Fruit fly (Drosophila melanogaster): ENCODE results near the gene msk.
A peak's percentile ranks its signal among the peaks of the same experiment; 100 is the strongest.

msk gene

DNA sequence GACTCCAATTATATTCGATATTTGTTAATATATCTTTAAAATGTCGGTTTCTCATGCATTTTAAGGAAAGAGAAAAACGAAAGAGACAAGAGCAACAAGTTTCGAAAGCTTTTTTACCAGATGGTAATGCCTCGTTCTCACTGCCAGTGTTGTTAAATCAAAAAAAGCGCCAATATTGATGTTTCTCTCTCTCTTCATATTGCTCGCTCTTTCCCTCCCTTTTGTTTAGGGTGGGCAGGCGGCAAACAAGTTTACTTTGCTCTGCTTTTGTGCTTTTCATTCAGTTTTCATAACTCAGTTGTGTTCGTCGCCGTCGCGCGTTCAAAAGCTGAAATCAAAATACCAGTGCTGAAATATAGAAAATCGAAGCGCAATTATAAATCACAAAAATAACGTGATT, 34.2 kb upstream of the msk start (continued):
- TF ChIP-seq Oli (tag; optimal IDR thresholded peaks at IDR 0.05), result no peak
- TF ChIP-seq BEAF-32 (GFP tag; optimal IDR thresholded peaks at IDR 0.05), result no peak
- TF ChIP-seq Dll (GFP tag; IDR thresholded peaks at IDR 0.05; ENCODE audit: partially characterized antibody), result peak; percentile 48; the same call in 1 of the 4 replicates
- TF ChIP-seq Nf-YC (tag; optimal IDR thresholded peaks at IDR 0.05), result peak; percentile 44
- TF ChIP-seq CG18011 (GFP tag; optimal IDR thresholded peaks at IDR 0.05), result no peak
- TF ChIP-seq CG9797 (GFP tag; optimal IDR thresholded peaks at IDR 0.05), result no peak
- peak; percentile 45 for TF ChIP-seq NfI (GFP tag; optimal IDR thresholded peaks at IDR 0.05)
- TF ChIP-seq so (GFP tag; IDR thresholded peaks at IDR 0.05), result no peak; the same call in 2 of the 3 replicates
- peak; percentile 41 for TF ChIP-seq CG12219 (GFP tag; optimal IDR thresholded peaks at IDR 0.05)
- no peak for TF ChIP-seq Mrtf (GFP tag; IDR thresholded peaks at IDR 0.05)
- peak; percentile 36; the same call in 1 of the 2 replicates for TF ChIP-seq seq (GFP tag; IDR thresholded peaks at IDR 0.05)
- TF ChIP-seq CG8924 (tag; optimal IDR thresholded peaks at IDR 0.05), result peak; percentile 6
- peak; percentile 40 for TF ChIP-seq dmrt99B (tag; optimal IDR thresholded peaks at IDR 0.05)
- TF ChIP-seq sr (GFP tag; IDR thresholded peaks at IDR 0.05), result peak; percentile 28; the same call in 1 of the 3 replicates
- TF ChIP-seq stc (GFP tag; IDR thresholded peaks at IDR 0.05), result peak; percentile 47; the same call in 1 of the 2 replicates
- peak; percentile 29 for TF ChIP-seq CG1529 (GFP tag; optimal IDR thresholded peaks at IDR 0.05)
- TF ChIP-seq CG9727 (GFP tag; optimal IDR thresholded peaks at IDR 0.05), result no peak
- peak; percentile 42 for TF ChIP-seq mam (GFP tag; optimal IDR thresholded peaks at IDR 0.05)
- TF ChIP-seq sna (GFP tag; IDR thresholded peaks at IDR 0.05; ENCODE audit: partially characterized antibody), result peak; percentile 47; the same call in 1 of the 2 replicates
- no peak for TF ChIP-seq Oaz (GFP tag; IDR thresholded peaks at IDR 0.05)
- TF ChIP-seq CG3163 (GFP tag; optimal IDR thresholded peaks at IDR 0.05), result peak; percentile 97
- TF ChIP-seq CG3281 (GFP tag; optimal IDR thresholded peaks at IDR 0.05), result peak; percentile 37
- TF ChIP-seq CG17385 (GFP tag; optimal IDR thresholded peaks at IDR 0.05), result peak; percentile 64
- TF ChIP-seq PHDP (tag; optimal IDR thresholded peaks at IDR 0.05), result peak; percentile 53
- peak; percentile 56 for TF ChIP-seq CG2120 (GFP tag; optimal IDR thresholded peaks at IDR 0.05)
- peak; percentile 60 for TF ChIP-seq CG13894 (tag; optimal IDR thresholded peaks at IDR 0.05)
- TF ChIP-seq CG18599 (GFP tag; optimal IDR thresholded peaks at IDR 0.05), result peak; percentile 75
- TF ChIP-seq CG2199 (GFP tag; IDR thresholded peaks at IDR 0.05), result peak; percentile 86
- no peak for TF ChIP-seq lov (optimal IDR thresholded peaks at IDR 0.05)
- TF ChIP-seq lov (GFP tag; IDR thresholded peaks at IDR 0.05), result no peak; the same call in 2 of the 3 replicates
- TF ChIP-seq CG4707 (GFP tag; optimal IDR thresholded peaks at IDR 0.05), result peak; percentile 44
- TF ChIP-seq pho (GFP tag; optimal IDR thresholded peaks at IDR 0.05), result peak; percentile 39
- TF ChIP-seq CG18619 (GFP tag; optimal IDR thresholded peaks at IDR 0.05), result peak; percentile 45
- peak; percentile 6 for TF ChIP-seq ems (GFP tag; optimal IDR thresholded peaks at IDR 0.05)
- no peak for TF ChIP-seq Hr39 (optimal IDR thresholded peaks at IDR 0.05)
- TF ChIP-seq sug (tag; optimal IDR thresholded peaks at IDR 0.05), result peak; percentile 29
- TF ChIP-seq CG17186 (GFP tag; optimal IDR thresholded peaks at IDR 0.05), result no peak
- peak; percentile 57 for TF ChIP-seq E2f2 (GFP tag; IDR thresholded peaks at IDR 0.05)
- no peak for TF ChIP-seq CG13424 (tag; optimal IDR thresholded peaks at IDR 0.05)
- TF ChIP-seq CG16813 (GFP tag; IDR thresholded peaks at IDR 0.05; ENCODE audit: partially characterized antibody), result no peak
- peak; percentile 11 for TF ChIP-seq CG3995 (GFP tag; optimal IDR thresholded peaks at IDR 0.05)
- TF ChIP-seq Side (GFP tag; optimal IDR thresholded peaks at IDR 0.05), result peak; percentile 44
- TF ChIP-seq CG11696 (GFP tag; IDR thresholded peaks at IDR 0.05), result peak; percentile 15; the same call in 1 of the 2 replicates
- peak; percentile 31 for TF ChIP-seq CG7839 (tag; optimal IDR thresholded peaks at IDR 0.05)
- TF ChIP-seq CG12391 (tag; optimal IDR thresholded peaks at IDR 0.05), result peak; percentile 18

All from whole organism, embryonic.